Worm (Caenorhabditis elegans) whole organism, young adult: ENCODE results near the gene B0303.7.
A peak's percentile ranks its signal among the peaks of the same experiment; 100 is the strongest.

ENCODE experiments used
- B0035.1 ChIP-seq: sonication (generic microtip); optimal IDR thresholded peaks from 2 replicates; lab custom pipeline; 2016; ENCODE audit warnings: missing genetic modification characterization, mild to moderate bottlenecking, missing compliant biosample characterization, missing genotype, missing genetic modification reagents
- F22D6.2 ChIP-seq: sonication (generic microtip); optimal IDR thresholded peaks from 2 replicates; lab custom pipeline; 2016; ENCODE audit warnings: mild to moderate bottlenecking, missing genetic modification characterization, missing compliant biosample characterization
- F23B12.7 ChIP-seq: sonication (generic microtip); optimal IDR thresholded peaks from 2 replicates; lab custom pipeline; 2017; ENCODE audit warnings: missing genetic modification characterization, mild to moderate bottlenecking, missing compliant biosample characterization, antibody characterized with exemption, moderate library complexity; ENCODE audit not compliant: insufficient read depth
- F52B5.7 ChIP-seq: sonication (generic microtip); optimal IDR thresholded peaks from 2 replicates; lab custom pipeline; 2016; ENCODE audit warnings: mild to moderate bottlenecking, missing genetic modification characterization, missing compliant biosample characterization
- K12H6.12 ChIP-seq: fragments of 200-800 bp; sonication (Bioruptor generic); optimal IDR thresholded peaks from 2 replicates; lab custom pipeline; 2018; ENCODE audit warnings: mild to moderate bottlenecking, missing genetic modification characterization, missing compliant biosample characterization
- Y53F4B.3 ChIP-seq: fragments of 200-800 bp; sonication (Bioruptor generic); IDR thresholded peaks from 2 replicates; pipeline ENCODE4 v1.3.6; 2022; ENCODE audit warnings: missing genetic modification reagents, missing genetic modification characterization, missing compliant biosample characterization
- Y79H2A.3 ChIP-seq: fragments of 200-800 bp; sonication (Bioruptor generic); conservative IDR thresholded peaks from 2 replicates; pipeline ENCODE4 v1.3.6; 2022; ENCODE audit warnings: missing genetic modification reagents, missing genetic modification characterization, missing compliant biosample characterization
- aptf-3 ChIP-seq: fragments of 200-800 bp; sonication (Bioruptor generic); IDR thresholded peaks from 2 replicates; pipeline ENCODE4 v1.3.6; 2022; ENCODE audit warnings: missing genetic modification characterization, missing compliant biosample characterization
- atf-7 ChIP-seq: sonication (generic microtip); optimal IDR thresholded peaks from 2 replicates; lab custom pipeline; 2017; ENCODE audit warnings: mild to moderate bottlenecking, missing genetic modification characterization, missing compliant biosample characterization
- athp-1 ChIP-seq: sonication (generic microtip); optimal IDR thresholded peaks from 2 replicates; lab custom pipeline; 2017; ENCODE audit warnings: mild to moderate bottlenecking, missing genetic modification characterization, missing compliant biosample characterization
- ccch-3 ChIP-seq: fragments of 200-800 bp; sonication (Bioruptor generic); optimal IDR thresholded peaks from 2 replicates; lab custom pipeline; 2018; ENCODE audit warnings: mild to moderate bottlenecking, missing genetic modification characterization, missing compliant biosample characterization
- cebp-1 ChIP-seq, 2 experiments: fragments of 200-800 bp in 1 of 2; sonication (Bioruptor generic) in 1 of 2; sonication (generic microtip) in 1 of 2; IDR thresholded peaks in 1 of 2; optimal IDR thresholded peaks in 1 of 2; 2 replicates each; pipeline versions ENCODE4 v1.3.6 to Lab custom; 2017 to 2022; ENCODE audit warnings: missing compliant biosample characterization in 2 of 2, missing genetic modification characterization in 2 of 2, mild to moderate bottlenecking in 1 of 2, missing genetic modification reagents in 1 of 2, moderate library complexity in 1 of 2
- cebp-2 ChIP-seq: fragments of 200-800 bp; sonication (Bioruptor generic); IDR thresholded peaks from 2 replicates; pipeline ENCODE4 v1.3.6; 2022; ENCODE audit warnings: missing genetic modification characterization, missing compliant biosample characterization
- ceh-58 ChIP-seq: fragments of 200-800 bp; sonication (Bioruptor generic); IDR thresholded peaks from 2 replicates; pipeline ENCODE4 v1.3.6; 2022; ENCODE audit warnings: missing genetic modification characterization, missing compliant biosample characterization
- dpff-1 ChIP-seq: sonication (generic microtip); optimal IDR thresholded peaks from 2 replicates; lab custom pipeline; 2017; ENCODE audit warnings: mild to moderate bottlenecking, missing genetic modification characterization, missing compliant biosample characterization
- egl-18 ChIP-seq: fragments of 200-800 bp; sonication (Bioruptor generic); IDR thresholded peaks from 2 replicates; pipeline ENCODE4 v1.3.6; 2022; ENCODE audit warnings: missing genetic modification reagents, missing genetic modification characterization, missing compliant biosample characterization
- ets-4 ChIP-seq: fragments of 200-800 bp; sonication (Bioruptor generic); optimal IDR thresholded peaks from 2 replicates; lab custom pipeline; 2018; ENCODE audit warnings: mild to moderate bottlenecking, missing genetic modification characterization, missing compliant biosample characterization
- him-1 ChIP-seq: sonication (generic microtip); optimal IDR thresholded peaks from 2 replicates; lab custom pipeline; 2016; ENCODE audit warnings: missing genotype, missing genetic modification reagents, missing genetic modification characterization, missing compliant biosample characterization
- hlh-12 ChIP-seq: sonication (generic microtip); optimal IDR thresholded peaks from 2 replicates; lab custom pipeline; 2016; ENCODE audit warnings: missing genetic modification characterization, missing compliant biosample characterization
- hmg-20 ChIP-seq: fragments of 200-800 bp; sonication (Bioruptor generic); IDR thresholded peaks from 2 replicates; pipeline ENCODE4 v1.3.6; 2022; ENCODE audit warnings: missing genetic modification reagents, missing genetic modification characterization, missing compliant biosample characterization
- hsf-1 ChIP-seq: fragments of 200-800 bp; sonication (Bioruptor generic); IDR thresholded peaks from 2 replicates; pipeline ENCODE4 v1.3.6; 2022; ENCODE audit warnings: missing genetic modification reagents, missing genetic modification characterization, missing compliant biosample characterization
- let-607 ChIP-seq, 2 experiments: fragments of 200-800 bp in 1 of 2; sonication (Bioruptor generic) in 1 of 2; sonication (generic microtip) in 1 of 2; optimal IDR thresholded peaks; 2 replicates each; lab custom pipeline; 2016 to 2018; ENCODE audit warnings: mild to moderate bottlenecking in 2 of 2, missing compliant biosample characterization in 2 of 2, missing genetic modification characterization in 2 of 2, moderate library complexity in 2 of 2, missing genotype in 1 of 2
- lin-26 ChIP-seq: fragments of 200-800 bp; sonication (Bioruptor generic); IDR thresholded peaks from 2 replicates; pipeline ENCODE4 v1.3.6; 2022; ENCODE audit warnings: missing genetic modification reagents, missing genetic modification characterization, missing compliant biosample characterization
- madf-10 ChIP-seq: sonication (generic microtip); optimal IDR thresholded peaks from 2 replicates; lab custom pipeline; 2016; ENCODE audit warnings: mild to moderate bottlenecking, missing genetic modification characterization, missing compliant biosample characterization
- madf-6 ChIP-seq: fragments of 200-800 bp; sonication (Bioruptor generic); IDR thresholded peaks from 2 replicates; pipeline ENCODE4 v1.3.6; 2022; ENCODE audit warnings: missing genetic modification reagents, missing genetic modification characterization, missing compliant biosample characterization
- madf-8 ChIP-seq: fragments of 200-800 bp; sonication (Bioruptor generic); conservative IDR thresholded peaks from 2 replicates; pipeline ENCODE4 v1.3.6; 2022; ENCODE audit warnings: missing genetic modification reagents, missing genetic modification characterization, missing compliant biosample characterization
- mel-28 ChIP-seq: sonication (generic microtip); optimal IDR thresholded peaks from 2 replicates; lab custom pipeline; 2016; ENCODE audit warnings: borderline replicate concordance, mild to moderate bottlenecking, missing genetic modification characterization, missing compliant biosample characterization
- rcor-1 ChIP-seq: fragments of 200-800 bp; sonication (Bioruptor generic); IDR thresholded peaks from 2 replicates; pipeline ENCODE4 v1.3.6; 2022; ENCODE audit warnings: missing genetic modification reagents, missing genetic modification characterization, missing compliant biosample characterization
- rec-8 ChIP-seq, 2 experiments: sonication (generic microtip); optimal IDR thresholded peaks; 2 replicates each; lab custom pipeline; 2016; ENCODE audit warnings: mild to moderate bottlenecking in 2 of 2, missing genetic modification characterization in 2 of 2, missing genetic modification reagents in 2 of 2, missing genotype in 2 of 2, missing biosample characterization in 1 of 2, missing compliant biosample characterization in 1 of 2, moderate library complexity in 1 of 2
- repo-1 ChIP-seq: sonication (generic microtip); optimal IDR thresholded peaks from 2 replicates; lab custom pipeline; 2017; ENCODE audit warnings: mild to moderate bottlenecking, missing genetic modification characterization, missing compliant biosample characterization
- rpc-1 ChIP-seq, 2 experiments: fragments of 150-350 bp in 1 of 2; sonication (generic microtip) in 1 of 2; optimal IDR thresholded peaks; 2 replicates each; lab custom pipeline; 2014 to 2018; ENCODE audit warnings: missing biosample characterization in 1 of 2, missing genetic modification characterization in 1 of 2, missing genetic modification reagents in 1 of 2, missing genotype in 1 of 2
- snpc-3.4 ChIP-seq: sonication (generic microtip); optimal IDR thresholded peaks from 2 replicates; lab custom pipeline; 2017; ENCODE audit warnings: missing genetic modification characterization, mild to moderate bottlenecking, missing compliant biosample characterization, antibody characterized with exemption, moderate library complexity, missing genotype, missing genetic modification reagents
- snpc-4 ChIP-seq, 5 experiments: fragments of 150-350 bp in 1 of 5; sonication (generic microtip) in 4 of 5; optimal IDR thresholded peaks; 2 replicates each; lab custom pipeline; 2014 to 2018; ENCODE audit warnings: missing genetic modification characterization in 5 of 5, missing biosample characterization in 3 of 5, antibody characterized with exemption in 2 of 5, mild to moderate bottlenecking in 2 of 5, missing compliant biosample characterization in 2 of 5, missing genotype in 2 of 5, moderate library complexity in 2 of 5, missing genetic modification reagents in 1 of 5
- sptf-2 ChIP-seq: fragments of 200-800 bp; sonication (Bioruptor generic); optimal IDR thresholded peaks from 2 replicates; lab custom pipeline; 2018; ENCODE audit warnings: mild to moderate bottlenecking, missing genetic modification characterization, missing compliant biosample characterization
- tlf-1 ChIP-seq: fragments of 200-800 bp; sonication (Bioruptor generic); optimal IDR thresholded peaks from 2 replicates; lab custom pipeline; 2018; ENCODE audit warnings: mild to moderate bottlenecking, missing genetic modification characterization, missing compliant biosample characterization
- xnd-1 ChIP-seq: sonication (generic microtip); optimal IDR thresholded peaks from 2 replicates; lab custom pipeline; 2016; ENCODE audit warnings: missing genotype, missing genetic modification reagents, missing genetic modification characterization, missing compliant biosample characterization
- zfh-2 ChIP-seq: fragments of 200-800 bp; sonication (Bioruptor generic); conservative IDR thresholded peaks from 2 replicates; pipeline ENCODE4 v1.3.6; 2022; ENCODE audit warnings: missing genetic modification reagents, missing genetic modification characterization, missing compliant biosample characterization
- ztf-18 ChIP-seq: sonication (generic microtip); optimal IDR thresholded peaks from 2 replicates; lab custom pipeline; 2016; ENCODE audit warnings: missing genotype, mild to moderate bottlenecking, missing genetic modification characterization, missing compliant biosample characterization
- ztf-26 ChIP-seq: sonication (generic microtip); optimal IDR thresholded peaks from 2 replicates; lab custom pipeline; 2017; ENCODE audit warnings: missing genetic modification characterization, missing compliant biosample characterization
- ztf-28 ChIP-seq: fragments of 200-800 bp; sonication (Bioruptor generic); IDR thresholded peaks from 2 replicates; pipeline ENCODE4 v1.3.6; 2022; ENCODE audit warnings: missing genetic modification reagents, missing genetic modification characterization, missing compliant biosample characterization

Gene B0303.7

DNA sequence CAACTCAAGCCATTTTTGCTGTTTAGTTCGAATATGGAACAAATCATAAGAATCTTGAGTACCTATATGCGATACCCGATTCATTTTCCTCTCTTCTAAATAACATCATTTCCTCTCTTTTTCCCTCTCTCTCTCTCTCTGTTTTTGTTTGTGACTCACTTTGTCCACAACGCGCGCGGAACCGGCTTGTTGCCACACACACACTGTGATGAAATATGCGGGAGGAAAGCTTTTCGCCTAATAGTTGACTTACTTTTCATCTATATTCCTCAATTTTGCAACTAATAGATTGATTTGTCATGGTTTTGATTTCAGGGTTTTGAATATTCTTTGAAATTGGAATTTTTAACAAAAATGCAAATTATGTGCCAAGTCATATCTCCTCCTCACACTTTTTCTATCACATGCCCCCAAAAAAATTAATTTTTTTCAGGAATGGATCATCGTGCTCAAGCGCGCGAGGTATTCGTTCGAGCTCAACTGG, 26.4 kb downstream of the B0303.7 start, which contains the start of gene hipr-1:
hipr-1 (plus strand) TSS at position 434 of the 484 bp plus-strand sequence.
- TF ChIP-seq ztf-28 (no peak), rec-8 (tag; optimal IDR thresholded peaks at IDR 0.05; lab: Kevin White, UChicago) (no peak)

ce11 chrIII:8725224-8725623, 31.8 kb downstream of the B0303.7 start:
- TF ChIP-seq F22D6.2 (no peak), sptf-2 (GFP tag; lab: Kevin White, UChicago) (no peak), dpff-1 (tag; lab: Kevin White, UChicago) (no peak), ccch-3 (GFP tag; lab: Kevin White, UChicago) (no peak), egl-18 (no peak), B0035.1 (no peak), ztf-26 (tag; lab: Kevin White, UChicago) (no peak), ceh-58 (GFP tag; lab: Robert Waterston, UW) (no peak), let-607 (tag; optimal IDR thresholded peaks at IDR 0.05; lab: Kevin White, UChicago) (no peak), xnd-1 (tag; lab: Kevin White, UChicago) (no peak), snpc-3.4 (tag; lab: Kevin White, UChicago) (peak; percentile 20), tlf-1 (no peak), him-1 (peak; percentile 98), snpc-4 (GFP tag; optimal IDR thresholded peaks at IDR 0.05; lab: Kevin White, UChicago) (no peak), snpc-4 (tag; optimal IDR thresholded peaks at IDR 0.05; lab: Kevin White, UChicago) (peak in 1 of 4 experiments; percentile 14), zfh-2 (GFP tag; lab: Robert Waterston, UW) (no peak), madf-10 (tag; lab: Kevin White, UChicago) (no peak), hsf-1 (GFP tag; lab: Robert Waterston, UW) (0 out of 2 replicates have a peak, but pooled peaks have one; percentile 31), repo-1 (tag; lab: Kevin White, UChicago) (no peak), K12H6.12 (no peak), F52B5.7 (tag; lab: Kevin White, UChicago) (no peak), rpc-1 (optimal IDR thresholded peaks at IDR 0.05; lab: Kevin White, UChicago) (no peak), rpc-1 (tag; optimal IDR thresholded peaks at IDR 0.05; lab: Kevin White, UChicago) (no peak), mel-28 (tag; lab: Kevin White, UChicago) (no peak), ets-4 (no peak), ztf-28 (no peak), ztf-18 (no peak), hlh-12 (tag; lab: Kevin White, UChicago) (no peak)
- TF ChIP-seq, all 124 proteins: peak for 4

ce11 chrIII:8726019-8726894, 32.8 kb downstream of the B0303.7 start:
- TF ChIP-seq madf-6 (GFP tag; lab: Robert Waterston, UW) (no peak), cebp-2 (GFP tag; lab: Robert Waterston, UW) (no peak), madf-8 (GFP tag; lab: Robert Waterston, UW) (no peak), athp-1 (tag; lab: Kevin White, UChicago) (no peak), Y53F4B.3 (GFP tag; lab: Robert Waterston, UW) (no peak), hmg-20 (no peak), sptf-2 (GFP tag; lab: Kevin White, UChicago) (no peak), ztf-26 (tag; lab: Kevin White, UChicago) (no peak), him-1 (no peak), rcor-1 (GFP tag; lab: Robert Waterston, UW) (no peak), F23B12.7 (tag; lab: Kevin White, UChicago) (no peak), atf-7 (tag; lab: Kevin White, UChicago) (no peak), lin-26 (GFP tag; lab: Robert Waterston, UW) (no peak), cebp-1 (GFP tag; IDR thresholded peaks at IDR 0.05; lab: Robert Waterston, UW) (no peak), cebp-1 (tag; optimal IDR thresholded peaks at IDR 0.05; lab: Kevin White, UChicago) (no peak), mel-28 (tag; lab: Kevin White, UChicago) (no peak), aptf-3 (GFP tag; lab: Robert Waterston, UW) (no peak), tlf-1 (no peak), let-607 (tag; optimal IDR thresholded peaks at IDR 0.05; lab: Kevin White, UChicago) (no peak), Y79H2A.3 (GFP tag; lab: Robert Waterston, UW) (no peak), K12H6.12 (no peak)
